Worm (Caenorhabditis elegans): ENCODE measurements around the gene C25F9.14.

- no peak for TF ChIP-seq tbp1 (GFP tag; optimal IDR thresholded peaks at IDR 0.05)
- TF ChIP-seq ztf-28 (GFP tag; IDR thresholded peaks at IDR 0.05), result no peak
- no peak for TF ChIP-seq pha-4 (tag; optimal IDR thresholded peaks at IDR 0.05)
- no peak for TF ChIP-seq B0035.1 (tag; optimal IDR thresholded peaks at IDR 0.05)
- TF ChIP-seq unc-130 (GFP tag; optimal IDR thresholded peaks at IDR 0.05), result no peak
- TF ChIP-seq lin-54 (GFP tag; optimal IDR thresholded peaks at IDR 0.05), result no peak
- no peak for TF ChIP-seq efl-1 (GFP tag; optimal IDR thresholded peaks at IDR 0.05)
- TF ChIP-seq ama-1 (optimal IDR thresholded peaks at IDR 0.05), result no peak
- no peak for TF ChIP-seq ama-1 (GFP tag; optimal IDR thresholded peaks at IDR 0.05)
- TF ChIP-seq ceh-100 (GFP tag; IDR thresholded peaks at IDR 0.05), result no peak
- no peak for TF ChIP-seq mcd-1 (GFP tag; IDR thresholded peaks at IDR 0.05)
Measured at ce11 chrV:19462612-19463011, 26.3 kb downstream of the C25F9.14 start, which contains the start of gene Y43F8B.25.
